Fruit fly (Drosophila melanogaster) S2 (cell line): ENCODE measurements around the gene Ada2a.

Source experiments
- CG8478 ChIP-seq: fragments of >200 bp; optimal IDR thresholded peaks from 2 replicates; lab custom pipeline; 2018
- CTCF ChIP-seq, 2 experiments: fragments of >200 bp; optimal IDR thresholded peaks; 2 replicates each; lab custom pipeline; 2018

DNA sequence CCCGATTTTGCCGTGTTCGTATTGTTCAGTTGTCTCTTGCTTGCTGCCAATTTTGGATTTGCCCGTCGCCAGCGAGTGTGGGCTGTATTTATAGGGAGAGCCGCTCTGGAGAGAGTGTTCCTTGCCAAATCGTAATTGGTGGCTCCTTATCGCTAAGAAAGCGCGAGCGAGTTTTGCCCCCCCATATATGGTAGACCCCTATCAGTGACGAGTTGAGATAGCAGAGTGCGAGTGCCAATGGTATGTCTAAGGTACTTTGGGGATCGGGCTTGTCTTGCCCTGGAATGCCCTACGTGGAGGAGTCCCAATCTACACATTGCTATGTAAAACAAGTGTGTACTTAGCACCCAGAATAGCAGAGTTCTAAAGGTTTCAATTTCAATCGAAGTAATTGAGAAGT, 24.2 kb upstream of the Ada2a start, which contains the start of gene CG7142:
- TF ChIP-seq CTCF (optimal IDR thresholded peaks at IDR 0.05; lab: Kevin White, UChicago) (no peak), CG8478 (lab: Kevin White, UChicago) (no peak)
